Fruit fly (Drosophila melanogaster) whole organism, prepupa: ENCODE results near the gene TotM.

Experiments used
- Blimp-1 ChIP-seq: fragments of 200-800 bp; sonication (Bioruptor generic); optimal IDR thresholded peaks from 3 replicates; lab custom pipeline; 2017; ENCODE audit warnings: missing biosample characterization, missing genetic modification characterization, mild to moderate bottlenecking, moderate library complexity, missing genetic modification reagents
- CG10631 ChIP-seq: fragments of 200-800 bp; sonication (Bioruptor generic); optimal IDR thresholded peaks from 2 replicates; lab custom pipeline; 2016; ENCODE audit warnings: missing biosample characterization, missing genetic modification characterization
- CG11294 ChIP-seq: fragments of 200-800 bp; sonication (Bioruptor generic); IDR thresholded peaks from 2 replicates; pipeline ENCODE4 v1.3.6; 2022; ENCODE audit warnings: missing biosample characterization, missing genetic modification characterization
- CG11902 ChIP-seq: fragments of 200-800 bp; sonication (Bioruptor generic); optimal IDR thresholded peaks from 3 replicates; lab custom pipeline; 2016; ENCODE audit warnings: missing biosample characterization, missing genetic modification characterization
- CG15336 ChIP-seq: fragments of 200-800 bp; sonication (Bioruptor generic); IDR thresholded peaks from 2 replicates; pipeline ENCODE4 v1.3.6; 2022; ENCODE audit warnings: missing biosample characterization, missing genetic modification characterization
- CG1621 ChIP-seq: fragments of 200-800 bp; sonication (Bioruptor generic); optimal IDR thresholded peaks from 3 replicates; lab custom pipeline; 2018; ENCODE audit warnings: missing biosample characterization, mild to moderate bottlenecking, missing genetic modification characterization
- CG16779 ChIP-seq: fragments of 200-800 bp; sonication (Bioruptor generic); optimal IDR thresholded peaks from 3 replicates; lab custom pipeline; 2017; ENCODE audit warnings: missing biosample characterization, mild to moderate bottlenecking, missing genetic modification characterization
- CG3032 ChIP-seq: fragments of 200-800 bp; optimal IDR thresholded peaks from 2 replicates; lab custom pipeline; 2019; ENCODE audit warnings: missing biosample characterization, mild to moderate bottlenecking, missing genetic modification characterization, moderate library complexity
- CG31627 ChIP-seq: fragments of 200-800 bp; sonication (Bioruptor generic); optimal IDR thresholded peaks from 3 replicates; lab custom pipeline; 2016; ENCODE audit warnings: missing biosample characterization, missing genetic modification characterization
- CG32006 ChIP-seq: fragments of 200-800 bp; sonication (Bioruptor generic); optimal IDR thresholded peaks from 3 replicates; lab custom pipeline; 2017; ENCODE audit warnings: missing biosample characterization, mild to moderate bottlenecking, missing genetic modification characterization
- CG6276 ChIP-seq: fragments of 200-800 bp; sonication (Bioruptor generic); optimal IDR thresholded peaks from 2 replicates; lab custom pipeline; 2017; ENCODE audit warnings: missing biosample characterization, mild to moderate bottlenecking, missing genetic modification characterization
- CG6808 ChIP-seq: fragments of 200-800 bp; sonication (Bioruptor generic); optimal IDR thresholded peaks from 3 replicates; lab custom pipeline; 2017; ENCODE audit warnings: missing biosample characterization, missing genetic modification characterization, mild to moderate bottlenecking, moderate library complexity, missing genetic modification reagents
- CG6854 ChIP-seq: fragments of 200-800 bp; sonication (Bioruptor generic); optimal IDR thresholded peaks from 2 replicates; lab custom pipeline; 2017; ENCODE audit warnings: missing biosample characterization, mild to moderate bottlenecking, missing genetic modification characterization
- CG7368 ChIP-seq: fragments of 200-800 bp; sonication (Bioruptor generic); optimal IDR thresholded peaks from 3 replicates; lab custom pipeline; 2016; ENCODE audit warnings: missing biosample characterization, missing genetic modification characterization
- CG8319 ChIP-seq: fragments of 200-800 bp; sonication (Bioruptor generic); optimal IDR thresholded peaks from 3 replicates; lab custom pipeline; 2016; ENCODE audit warnings: missing biosample characterization, missing genetic modification characterization
- CG8632 ChIP-seq: fragments of 200-800 bp; sonication (Bioruptor generic); optimal IDR thresholded peaks from 3 replicates; lab custom pipeline; 2016; ENCODE audit warnings: missing biosample characterization, missing genetic modification characterization
- CG9139 ChIP-seq: fragments of 200-800 bp; sonication (Bioruptor generic); optimal IDR thresholded peaks from 3 replicates; lab custom pipeline; 2017; ENCODE audit warnings: missing biosample characterization, mild to moderate bottlenecking, missing genetic modification characterization
- Eip75B ChIP-seq: fragments of 200-800 bp; sonication (Bioruptor generic); optimal IDR thresholded peaks from 3 replicates; lab custom pipeline; 2016; ENCODE audit warnings: missing biosample characterization, missing genetic modification characterization
- Eip93F ChIP-seq: fragments of 200-800 bp; sonication (Bioruptor generic); optimal IDR thresholded peaks from 2 replicates; lab custom pipeline; 2016; ENCODE audit warnings: missing biosample characterization, mild to moderate bottlenecking, missing genetic modification characterization
- Ets21C ChIP-seq: fragments of 200-800 bp; sonication (Bioruptor generic); optimal IDR thresholded peaks from 3 replicates; lab custom pipeline; 2016; ENCODE audit warnings: missing biosample characterization, missing genetic modification characterization
- Gug ChIP-seq: fragments of 200-800 bp; sonication (Bioruptor generic); IDR thresholded peaks from 2 replicates; pipeline ENCODE4 v1.3.6; 2022; ENCODE audit warnings: missing biosample characterization, missing genetic modification characterization
- Hr38 ChIP-seq: sonication (Bioruptor generic); optimal IDR thresholded peaks from 2 replicates; lab custom pipeline; 2016; ENCODE audit warnings: missing biosample characterization, missing genetic modification characterization
- Hr39 ChIP-seq: fragments of 200-800 bp; sonication (Bioruptor generic); optimal IDR thresholded peaks from 2 replicates; lab custom pipeline; 2016; ENCODE audit warnings: missing biosample characterization, missing genetic modification characterization
- Hr4 ChIP-seq: fragments of 200-800 bp; sonication (Bioruptor generic); optimal IDR thresholded peaks from 3 replicates; lab custom pipeline; 2016; ENCODE audit warnings: missing biosample characterization, missing genetic modification characterization
- Lpt ChIP-seq: fragments of 200-800 bp; sonication (Bioruptor generic); optimal IDR thresholded peaks from 3 replicates; lab custom pipeline; 2016; ENCODE audit warnings: missing biosample characterization, missing genetic modification characterization
- Met ChIP-seq: fragments of 200-800 bp; sonication (Bioruptor generic); optimal IDR thresholded peaks from 3 replicates; lab custom pipeline; 2016; ENCODE audit warnings: missing biosample characterization, missing genetic modification characterization
- Smox ChIP-seq: fragments of 200-800 bp; sonication (Bioruptor generic); optimal IDR thresholded peaks from 3 replicates; lab custom pipeline; 2016; ENCODE audit warnings: missing biosample characterization, missing genetic modification characterization
- Sox102F ChIP-seq: fragments of 200-800 bp; sonication (Bioruptor generic); optimal IDR thresholded peaks from 2 replicates; lab custom pipeline; 2016; ENCODE audit warnings: missing biosample characterization, mild to moderate bottlenecking, missing genetic modification characterization
- Sox14 ChIP-seq: fragments of 200-800 bp; sonication (Bioruptor generic); optimal IDR thresholded peaks from 3 replicates; lab custom pipeline; 2016; ENCODE audit warnings: missing biosample characterization, missing genetic modification characterization
- achi ChIP-seq: fragments of 200-800 bp; sonication (Bioruptor generic); optimal IDR thresholded peaks from 3 replicates; lab custom pipeline; 2016; ENCODE audit warnings: missing biosample characterization, missing genetic modification characterization
- acj6 ChIP-seq: fragments of 200-800 bp; sonication (Bioruptor generic); optimal IDR thresholded peaks from 3 replicates; lab custom pipeline; 2016; ENCODE audit warnings: missing biosample characterization, missing genetic modification characterization
- cyc ChIP-seq: fragments of 200-800 bp; sonication (Bioruptor generic); optimal IDR thresholded peaks from 3 replicates; lab custom pipeline; 2016; ENCODE audit warnings: missing biosample characterization, missing genetic modification characterization
- dac ChIP-seq: fragments of 200-800 bp; sonication (Bioruptor generic); optimal IDR thresholded peaks from 2 replicates; lab custom pipeline; 2017; ENCODE audit warnings: missing biosample characterization, mild to moderate bottlenecking, missing genetic modification characterization
- eg ChIP-seq: fragments of 200-800 bp; sonication (Bioruptor generic); IDR thresholded peaks from 3 replicates; pipeline ENCODE4 v1.3.6; 2022; ENCODE audit warnings: missing biosample characterization, missing genetic modification characterization
- esn ChIP-seq: fragments of 200-800 bp; sonication (Bioruptor generic); optimal IDR thresholded peaks from 2 replicates; lab custom pipeline; 2016; ENCODE audit warnings: missing biosample characterization, mild to moderate bottlenecking, missing genetic modification characterization, moderate library complexity
- fd59A ChIP-seq: fragments of 200-800 bp; sonication (Bioruptor generic); optimal IDR thresholded peaks from 2 replicates; lab custom pipeline; 2017; ENCODE audit warnings: missing biosample characterization, mild to moderate bottlenecking, missing genetic modification characterization, missing genetic modification reagents
- fd85E ChIP-seq: fragments of 200-800 bp; sonication (Bioruptor generic); optimal IDR thresholded peaks from 3 replicates; lab custom pipeline; 2016; ENCODE audit warnings: missing biosample characterization, missing genetic modification characterization
- fkh ChIP-seq: fragments of 200-800 bp; sonication (Bioruptor generic); optimal IDR thresholded peaks from 3 replicates; lab custom pipeline; 2017; ENCODE audit warnings: missing biosample characterization, mild to moderate bottlenecking, missing genetic modification characterization, moderate library complexity
- lz ChIP-seq: fragments of 200-800 bp; sonication (Bioruptor generic); optimal IDR thresholded peaks from 3 replicates; lab custom pipeline; 2016; ENCODE audit warnings: missing biosample characterization, missing genetic modification characterization
- net ChIP-seq: fragments of 200-800 bp; sonication (Bioruptor generic); optimal IDR thresholded peaks from 3 replicates; lab custom pipeline; 2016; ENCODE audit warnings: missing biosample characterization, missing genetic modification characterization
- pdm3 ChIP-seq: fragments of 200-800 bp; sonication (Bioruptor generic); optimal IDR thresholded peaks from 3 replicates; lab custom pipeline; 2016; ENCODE audit warnings: missing biosample characterization, missing genetic modification characterization
- salr ChIP-seq, 2 experiments: fragments of 200-800 bp; sonication (Bioruptor generic); optimal IDR thresholded peaks; 3 replicates each; lab custom pipeline; 2016 to 2018; ENCODE audit warnings: missing biosample characterization in 2 of 2, missing genetic modification characterization in 2 of 2, mild to moderate bottlenecking in 1 of 2
- spab ChIP-seq: fragments of 200-800 bp; sonication (Bioruptor generic); optimal IDR thresholded peaks from 2 replicates; lab custom pipeline; 2017; ENCODE audit warnings: missing biosample characterization, mild to moderate bottlenecking, missing genetic modification characterization, missing genetic modification reagents
- svp ChIP-seq: fragments of 200-800 bp; sonication (Bioruptor generic); peaks from one replicate; lab custom pipeline; 2016; ENCODE audit warnings: missing biosample characterization, missing genetic modification characterization
- topi ChIP-seq: fragments of 200-800 bp; sonication (Bioruptor generic); optimal IDR thresholded peaks from 3 replicates; lab custom pipeline; 2016; ENCODE audit warnings: missing biosample characterization, missing genetic modification characterization

Gene TotM

dm6 chr2L:5288262-5288621 is 41.4 kb upstream of the TotM start (continued):
- TF ChIP-seq CG32006 (GFP tag; lab: Kevin White, UChicago) (no peak), CG11902 (GFP tag; lab: Kevin White, UChicago) (no peak), dac (GFP tag; lab: Kevin White, UChicago) (no peak), topi (GFP tag; lab: Kevin White, UChicago) (peak; percentile 4), CG3032 (tag; lab: Kevin White, UChicago) (peak; percentile 75), eg (GFP tag; lab: Robert Waterston, UW) (no peak), CG1621 (tag; lab: Kevin White, UChicago) (peak; percentile 74), CG6276 (GFP tag; lab: Kevin White, UChicago) (no peak), fd85E (GFP tag; lab: Kevin White, UChicago) (no peak), CG8632 (GFP tag; lab: Kevin White, UChicago) (peak; percentile 22), CG6854 (GFP tag; lab: Kevin White, UChicago) (no peak), Eip75B (GFP tag; lab: Kevin White, UChicago) (peak; percentile 57), lz (GFP tag; lab: Kevin White, UChicago) (no peak), CG6808 (GFP tag; lab: Kevin White, UChicago) (peak; percentile 80), esn (GFP tag; lab: Kevin White, UChicago) (no peak), Hr38 (GFP tag; lab: Kevin White, UChicago) (no peak), Met (GFP tag; lab: Kevin White, UChicago) (no peak), spab (GFP tag; lab: Kevin White, UChicago) (peak; percentile 79), Lpt (no peak), CG8319 (GFP tag; lab: Kevin White, UChicago) (peak; percentile 44), fkh (GFP tag; lab: Kevin White, UChicago) (no peak), Ets21C (GFP tag; lab: Kevin White, UChicago) (no peak), svp (GFP tag; lab: Kevin White, UChicago) (peak; percentile 55), Eip93F (no peak), Hr39 (GFP tag; lab: Kevin White, UChicago) (no peak)

DNA sequence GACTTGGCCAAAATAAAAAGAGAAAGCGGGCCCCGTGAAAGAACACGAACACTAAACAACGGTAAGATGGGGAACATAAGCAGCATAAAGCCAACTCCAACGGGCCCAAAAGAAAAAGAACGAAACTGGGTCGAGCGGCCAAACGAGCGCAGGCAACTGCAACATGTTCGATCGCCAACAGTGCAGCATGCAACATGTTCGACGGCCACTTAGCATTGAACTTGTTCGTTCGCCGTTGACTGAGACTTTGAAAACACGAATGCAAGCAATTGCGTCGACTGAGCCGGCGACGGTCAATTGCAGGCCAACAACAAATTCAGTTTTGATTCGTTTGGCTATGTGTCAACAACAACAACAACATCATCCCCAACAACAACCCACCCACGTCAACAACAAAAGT is 40.9 kb upstream of the TotM start, which contains the start of gene vri:
TSS of gene vri (plus strand) at position 224 of the 400 bp plus-strand sequence.
- no peak for TF ChIP-seq CG10631
- TF ChIP-seq Ets21C (GFP tag; lab: Kevin White, UChicago): no peak

DNA sequence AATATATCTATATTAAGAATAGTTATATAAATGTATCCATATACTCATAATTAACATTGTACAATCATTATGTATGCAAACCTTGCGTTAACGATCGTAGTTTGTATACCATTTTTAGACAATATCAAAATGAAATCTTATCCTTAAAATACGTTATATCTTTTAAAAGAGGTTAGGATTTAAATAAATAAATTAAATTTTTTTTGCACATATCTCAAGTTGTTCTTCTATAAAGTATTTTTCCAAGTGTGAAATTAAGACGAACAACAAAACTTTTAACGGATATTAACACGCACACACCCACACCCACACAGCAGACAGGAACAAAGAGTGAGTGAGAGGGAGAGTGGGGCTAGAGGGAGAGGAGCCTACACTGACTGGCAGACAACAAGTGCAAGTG is 39.7 kb upstream of the TotM start:
- no peak for TF ChIP-seq Lpt
- TF ChIP-seq achi: peak; percentile 60
- peak; percentile 20 for TF ChIP-seq CG7368
- peak; percentile 54 for TF ChIP-seq Eip75B (GFP tag; lab: Kevin White, UChicago)
- peak; percentile 13 for TF ChIP-seq CG8319 (GFP tag; lab: Kevin White, UChicago)
- peak; percentile 77 for TF ChIP-seq CG6808 (GFP tag; lab: Kevin White, UChicago)
- TF ChIP-seq fd85E (GFP tag; lab: Kevin White, UChicago): no peak
- TF ChIP-seq spab (GFP tag; lab: Kevin White, UChicago): peak; percentile 64
- peak; percentile 35 for TF ChIP-seq CG11902 (GFP tag; lab: Kevin White, UChicago)
- TF ChIP-seq lz (GFP tag; lab: Kevin White, UChicago): peak; percentile 45
- peak; percentile 18 for TF ChIP-seq cyc
- peak; percentile 3 for TF ChIP-seq CG31627 (GFP tag; lab: Kevin White, UChicago)
- TF ChIP-seq net (GFP tag; lab: Kevin White, UChicago): peak; percentile 41
- no peak for TF ChIP-seq dac (GFP tag; lab: Kevin White, UChicago)
- TF ChIP-seq Hr39 (GFP tag; lab: Kevin White, UChicago): peak; percentile 21
- TF ChIP-seq Smox (GFP tag; lab: Kevin White, UChicago): peak; percentile 30
- no peak for TF ChIP-seq Blimp-1
- TF ChIP-seq CG9139 (GFP tag; lab: Kevin White, UChicago): peak; percentile 64
- peak; percentile 58 for TF ChIP-seq Met (GFP tag; lab: Kevin White, UChicago)
- peak; percentile 64 for TF ChIP-seq CG1621 (tag; lab: Kevin White, UChicago)
- TF ChIP-seq pdm3 (GFP tag; lab: Kevin White, UChicago): peak; percentile 68
- no peak for TF ChIP-seq fkh (GFP tag; lab: Kevin White, UChicago)
- TF ChIP-seq svp (GFP tag; lab: Kevin White, UChicago): peak; percentile 65
- TF ChIP-seq Gug (GFP tag; lab: Robert Waterston, UW): no peak
- peak; percentile 70 for TF ChIP-seq acj6
- TF ChIP-seq CG3032 (tag; lab: Kevin White, UChicago): peak; percentile 82
- peak; percentile 61 for TF ChIP-seq esn (GFP tag; lab: Kevin White, UChicago)
- peak; percentile 37; the same call in 1 of the 2 replicates for TF ChIP-seq CG15336 (GFP tag; lab: Robert Waterston, UW)
- TF ChIP-seq Eip93F: no peak
- no peak for TF ChIP-seq CG11294 (GFP tag; lab: Robert Waterston, UW)
- TF ChIP-seq salr (GFP tag; optimal IDR thresholded peaks at IDR 0.05; lab: Kevin White, UChicago): peak; percentile 27 to 33
- TF ChIP-seq CG16779: no peak
- no peak for TF ChIP-seq Sox102F (GFP tag; lab: Kevin White, UChicago)
- TF ChIP-seq CG32006 (GFP tag; lab: Kevin White, UChicago): peak; percentile 51
- TF ChIP-seq fd59A (GFP tag; lab: Kevin White, UChicago): peak; percentile 62
- TF ChIP-seq eg (GFP tag; lab: Robert Waterston, UW): no peak
- TF ChIP-seq Hr4: peak; percentile 9
- TF ChIP-seq Sox14 (GFP tag; lab: Kevin White, UChicago): peak; percentile 52
